Worm (Caenorhabditis elegans): ENCODE results near the gene ZC250.2.

Gene ZC250.2

ce11 chrV:5843415-5844337 lies 51.5 kb downstream of the ZC250.2 start:
- no peak for TF ChIP-seq peb-1 (tag; optimal IDR thresholded peaks at IDR 0.05)
- TF ChIP-seq sma-3 (GFP tag; optimal IDR thresholded peaks at IDR 0.05) = peak; percentile 32
- peak in 1 of 2 experiments; percentile 59 for TF ChIP-seq lsy-2 (tag; optimal IDR thresholded peaks at IDR 0.05)
- peak; percentile 17 for TF ChIP-seq mab-5 (tag; optimal IDR thresholded peaks at IDR 0.05)
- peak; percentile 68 for TF ChIP-seq gmeb-1 (tag; optimal IDR thresholded peaks at IDR 0.05)
- peak; percentile 48 for TF ChIP-seq lin-11 (tag; optimal IDR thresholded peaks at IDR 0.05)
- TF ChIP-seq unc-55 (GFP tag; optimal IDR thresholded peaks at IDR 0.05) = no peak
- TF ChIP-seq ama-1 (optimal IDR thresholded peaks at IDR 0.05) = peak; percentile 85
- TF ChIP-seq crh-2 (tag; optimal IDR thresholded peaks at IDR 0.05) = peak; percentile 73
- TF ChIP-seq nhr-10 (tag; optimal IDR thresholded peaks at IDR 0.05) = no peak
- peak; percentile 73 for TF ChIP-seq sma-9 (GFP tag; optimal IDR thresholded peaks at IDR 0.05)
- TF ChIP-seq sma-9 (tag; optimal IDR thresholded peaks at IDR 0.05) = no peak
- TF ChIP-seq mdl-1 (tag; optimal IDR thresholded peaks at IDR 0.05) = peak in 1 of 2 experiments; percentile 31
- TF ChIP-seq Y55F3AM.14 (GFP tag; optimal IDR thresholded peaks at IDR 0.05) = no peak
- no peak for TF ChIP-seq skn-1 (tag; optimal IDR thresholded peaks at IDR 0.05)
- no peak for TF ChIP-seq nhr-23 (tag; optimal IDR thresholded peaks at IDR 0.05)
- no peak for TF ChIP-seq nhr-12 (tag; optimal IDR thresholded peaks at IDR 0.05)
- no peak for TF ChIP-seq nhr-77 (tag; optimal IDR thresholded peaks at IDR 0.05)
- peak; percentile 90 for TF ChIP-seq nhr-129 (tag; optimal IDR thresholded peaks at IDR 0.05)
- TF ChIP-seq C34F6.9 (tag; optimal IDR thresholded peaks at IDR 0.05) = peak; percentile 60
- peak; percentile 22 for TF ChIP-seq fos-1 (tag; optimal IDR thresholded peaks at IDR 0.05)

DNA sequence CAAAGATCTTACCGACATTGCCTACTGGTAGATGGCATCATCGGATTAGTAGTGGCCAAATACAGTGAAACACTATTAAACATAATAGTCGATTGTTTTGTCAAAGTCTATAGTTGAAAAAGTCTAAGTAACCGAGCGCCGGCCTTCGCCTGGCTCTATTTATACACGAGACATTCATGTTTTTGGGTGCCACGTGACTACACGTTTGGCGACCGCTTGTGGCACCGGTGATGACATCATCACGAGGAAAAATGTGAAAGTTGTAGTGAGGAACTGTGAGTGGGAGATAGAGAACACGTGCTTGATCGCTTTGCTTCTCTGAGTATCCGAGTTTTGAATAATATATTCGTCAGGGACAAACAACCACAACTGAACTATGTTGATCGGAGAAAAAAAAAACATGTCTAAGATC lies 52.2 kb downstream of the ZC250.2 start:
- peak; percentile 62 for TF ChIP-seq ceh-16 (tag; optimal IDR thresholded peaks at IDR 0.05)
- peak; percentile 87 for TF ChIP-seq C34F6.9 (tag; optimal IDR thresholded peaks at IDR 0.05)
- peak; percentile 96 for TF ChIP-seq nhr-25 (tag; optimal IDR thresholded peaks at IDR 0.05)
- TF ChIP-seq crh-2 (tag; optimal IDR thresholded peaks at IDR 0.05) = peak; percentile 77
- TF ChIP-seq nhr-21 (tag; optimal IDR thresholded peaks at IDR 0.05) = peak; percentile 69
- peak; percentile 60 for TF ChIP-seq lin-11 (tag; optimal IDR thresholded peaks at IDR 0.05)
- TF ChIP-seq gmeb-1 (tag; optimal IDR thresholded peaks at IDR 0.05) = peak; percentile 66
- TF ChIP-seq aly-2 (tag; optimal IDR thresholded peaks at IDR 0.05) = no peak
- TF ChIP-seq sem-4 (tag; optimal IDR thresholded peaks at IDR 0.05) = peak; percentile 78
- TF ChIP-seq egl-27 (tag; optimal IDR thresholded peaks at IDR 0.05) = peak; percentile 37
- no peak for TF ChIP-seq nhr-10 (tag; optimal IDR thresholded peaks at IDR 0.05)
- no peak for TF ChIP-seq mab-5 (tag; optimal IDR thresholded peaks at IDR 0.05)
- TF ChIP-seq ztf-4 (tag; optimal IDR thresholded peaks at IDR 0.05) = peak; percentile 79
- no peak for TF ChIP-seq zag-1 (tag; optimal IDR thresholded peaks at IDR 0.05)
- no peak for TF ChIP-seq elt-1 (tag; optimal IDR thresholded peaks at IDR 0.05)
- peak; percentile 84 for TF ChIP-seq sma-3 (GFP tag; optimal IDR thresholded peaks at IDR 0.05)
- no peak for TF ChIP-seq R02D3.7 (tag; optimal IDR thresholded peaks at IDR 0.05)
- TF ChIP-seq nhr-23 (tag; optimal IDR thresholded peaks at IDR 0.05) = no peak
- no peak for TF ChIP-seq lin-13 (GFP tag; optimal IDR thresholded peaks at IDR 0.05)
- TF ChIP-seq unc-39 (tag; optimal IDR thresholded peaks at IDR 0.05) = no peak
- peak; percentile 96 for TF ChIP-seq sma-9 (GFP tag; optimal IDR thresholded peaks at IDR 0.05)
- no peak for TF ChIP-seq sma-9 (tag; optimal IDR thresholded peaks at IDR 0.05)
- peak; percentile 61 to 68 for TF ChIP-seq mdl-1 (tag; optimal IDR thresholded peaks at IDR 0.05)
- no peak for TF ChIP-seq nhr-11 (tag; optimal IDR thresholded peaks at IDR 0.05)
- TF ChIP-seq nhr-6 (tag; optimal IDR thresholded peaks at IDR 0.05) = peak; percentile 35
- TF ChIP-seq nhr-129 (tag; optimal IDR thresholded peaks at IDR 0.05) = peak; percentile 89
- no peak for TF ChIP-seq nhr-77 (tag; optimal IDR thresholded peaks at IDR 0.05)
- TF ChIP-seq unc-62 (GFP tag; optimal IDR thresholded peaks at IDR 0.05) = no peak
- TF ChIP-seq peb-1 (tag; optimal IDR thresholded peaks at IDR 0.05) = no peak
- peak; percentile 89 for TF ChIP-seq F13H6.1 (tag; optimal IDR thresholded peaks at IDR 0.05)
- TF ChIP-seq snpc-4 (tag; optimal IDR thresholded peaks at IDR 0.05) = no peak
- no peak for TF ChIP-seq ZK546.5 (tag; optimal IDR thresholded peaks at IDR 0.05)
- peak in 1 of 2 experiments; percentile 73 for TF ChIP-seq lsy-2 (tag; optimal IDR thresholded peaks at IDR 0.05)
- peak; percentile 90 for TF ChIP-seq ama-1 (optimal IDR thresholded peaks at IDR 0.05)
- TF ChIP-seq blmp-1 (tag; optimal IDR thresholded peaks at IDR 0.05; ENCODE audit: insufficient read depth) = peak; percentile 95
- peak; percentile 68 for TF ChIP-seq Y55F3AM.14 (GFP tag; optimal IDR thresholded peaks at IDR 0.05)
- no peak for TF ChIP-seq elt-3 (tag; optimal IDR thresholded peaks at IDR 0.05)
- peak; percentile 30 for TF ChIP-seq fos-1 (tag; optimal IDR thresholded peaks at IDR 0.05)
